Fruit fly (Drosophila melanogaster) whole organism, prepupa: Measurements from ENCODE around the gene CG11586.

ENCODE experiments used
- Blimp-1 ChIP-seq: fragments of 200-800 bp; sonication (Bioruptor generic); optimal IDR thresholded peaks from 3 replicates; lab custom pipeline; 2017; ENCODE audit warnings: missing biosample characterization, missing genetic modification characterization, mild to moderate bottlenecking, moderate library complexity, missing genetic modification reagents
- CG10631 ChIP-seq: fragments of 200-800 bp; sonication (Bioruptor generic); optimal IDR thresholded peaks from 2 replicates; lab custom pipeline; 2016; ENCODE audit warnings: missing biosample characterization, missing genetic modification characterization
- CG10669 ChIP-seq: fragments of 200-800 bp; sonication (Bioruptor generic); optimal IDR thresholded peaks from 3 replicates; lab custom pipeline; 2018; ENCODE audit warnings: missing biosample characterization, mild to moderate bottlenecking, missing genetic modification characterization, moderate library complexity
- CG11294 ChIP-seq: fragments of 200-800 bp; sonication (Bioruptor generic); IDR thresholded peaks from 2 replicates; pipeline ENCODE4 v1.3.6; 2022; ENCODE audit warnings: missing biosample characterization, missing genetic modification characterization
- CG11762 ChIP-seq: fragments of 200-800 bp; sonication (Bioruptor generic); optimal IDR thresholded peaks from 3 replicates; lab custom pipeline; 2016; ENCODE audit warnings: missing biosample characterization, missing genetic modification characterization; ENCODE audit not compliant: insufficient read depth
- CG11902 ChIP-seq: fragments of 200-800 bp; sonication (Bioruptor generic); optimal IDR thresholded peaks from 3 replicates; lab custom pipeline; 2016; ENCODE audit warnings: missing biosample characterization, missing genetic modification characterization
- CG15336 ChIP-seq: fragments of 200-800 bp; sonication (Bioruptor generic); IDR thresholded peaks from 2 replicates; pipeline ENCODE4 v1.3.6; 2022; ENCODE audit warnings: missing biosample characterization, missing genetic modification characterization
- CG1621 ChIP-seq: fragments of 200-800 bp; sonication (Bioruptor generic); optimal IDR thresholded peaks from 3 replicates; lab custom pipeline; 2018; ENCODE audit warnings: missing biosample characterization, mild to moderate bottlenecking, missing genetic modification characterization
- CG16779 ChIP-seq: fragments of 200-800 bp; sonication (Bioruptor generic); optimal IDR thresholded peaks from 3 replicates; lab custom pipeline; 2017; ENCODE audit warnings: missing biosample characterization, mild to moderate bottlenecking, missing genetic modification characterization
- CG3032 ChIP-seq: fragments of 200-800 bp; optimal IDR thresholded peaks from 2 replicates; lab custom pipeline; 2019; ENCODE audit warnings: missing biosample characterization, mild to moderate bottlenecking, missing genetic modification characterization, moderate library complexity
- CG32006 ChIP-seq: fragments of 200-800 bp; sonication (Bioruptor generic); optimal IDR thresholded peaks from 3 replicates; lab custom pipeline; 2017; ENCODE audit warnings: missing biosample characterization, mild to moderate bottlenecking, missing genetic modification characterization
- CG34406 ChIP-seq: fragments of 200-800 bp; sonication (Bioruptor generic); optimal IDR thresholded peaks from 3 replicates; lab custom pipeline; 2016; ENCODE audit warnings: missing biosample characterization, missing genetic modification characterization
- CG4318 ChIP-seq: fragments of 200-800 bp; sonication (Bioruptor generic); optimal IDR thresholded peaks from 3 replicates; lab custom pipeline; 2017; ENCODE audit warnings: missing biosample characterization, mild to moderate bottlenecking, missing genetic modification characterization
- CG6163 ChIP-seq: fragments of 200-800 bp; sonication (Bioruptor generic); IDR thresholded peaks from 3 replicates; pipeline ENCODE4 v1.3.6; 2022; ENCODE audit warnings: missing biosample characterization, missing genetic modification characterization
- CG6276 ChIP-seq: fragments of 200-800 bp; sonication (Bioruptor generic); optimal IDR thresholded peaks from 2 replicates; lab custom pipeline; 2017; ENCODE audit warnings: missing biosample characterization, mild to moderate bottlenecking, missing genetic modification characterization
- CG6792 ChIP-seq: fragments of 200-800 bp; sonication (Bioruptor generic); optimal IDR thresholded peaks from 3 replicates; lab custom pipeline; 2016; ENCODE audit warnings: missing biosample characterization, missing genetic modification characterization
- CG6808 ChIP-seq: fragments of 200-800 bp; sonication (Bioruptor generic); optimal IDR thresholded peaks from 3 replicates; lab custom pipeline; 2017; ENCODE audit warnings: missing biosample characterization, missing genetic modification characterization, mild to moderate bottlenecking, moderate library complexity, missing genetic modification reagents
- CG7368 ChIP-seq: fragments of 200-800 bp; sonication (Bioruptor generic); optimal IDR thresholded peaks from 3 replicates; lab custom pipeline; 2016; ENCODE audit warnings: missing biosample characterization, missing genetic modification characterization
- CG8119 ChIP-seq: fragments of 200-800 bp; sonication (Bioruptor generic); IDR thresholded peaks from 3 replicates; pipeline ENCODE4 v1.3.6; 2022; ENCODE audit warnings: missing biosample characterization, missing genetic modification characterization
- CG8632 ChIP-seq: fragments of 200-800 bp; sonication (Bioruptor generic); optimal IDR thresholded peaks from 3 replicates; lab custom pipeline; 2016; ENCODE audit warnings: missing biosample characterization, missing genetic modification characterization
- CG9139 ChIP-seq: fragments of 200-800 bp; sonication (Bioruptor generic); optimal IDR thresholded peaks from 3 replicates; lab custom pipeline; 2017; ENCODE audit warnings: missing biosample characterization, mild to moderate bottlenecking, missing genetic modification characterization
- Eip75B ChIP-seq: fragments of 200-800 bp; sonication (Bioruptor generic); optimal IDR thresholded peaks from 3 replicates; lab custom pipeline; 2016; ENCODE audit warnings: missing biosample characterization, missing genetic modification characterization
- Eip78C ChIP-seq: fragments of 200-800 bp; sonication (Bioruptor generic); peaks from one replicate; lab custom pipeline; 2016; ENCODE audit warnings: missing biosample characterization, missing genetic modification characterization
- Eip93F ChIP-seq: fragments of 200-800 bp; sonication (Bioruptor generic); optimal IDR thresholded peaks from 2 replicates; lab custom pipeline; 2016; ENCODE audit warnings: missing biosample characterization, mild to moderate bottlenecking, missing genetic modification characterization
- Ets21C ChIP-seq: fragments of 200-800 bp; sonication (Bioruptor generic); optimal IDR thresholded peaks from 3 replicates; lab custom pipeline; 2016; ENCODE audit warnings: missing biosample characterization, missing genetic modification characterization
- Ets96B ChIP-seq: fragments of 200-800 bp; optimal IDR thresholded peaks from 2 replicates; lab custom pipeline; 2019; ENCODE audit warnings: missing biosample characterization, mild to moderate bottlenecking, missing genetic modification characterization, moderate library complexity
- Gug ChIP-seq: fragments of 200-800 bp; sonication (Bioruptor generic); IDR thresholded peaks from 2 replicates; pipeline ENCODE4 v1.3.6; 2022; ENCODE audit warnings: missing biosample characterization, missing genetic modification characterization
- Hr38 ChIP-seq: sonication (Bioruptor generic); optimal IDR thresholded peaks from 2 replicates; lab custom pipeline; 2016; ENCODE audit warnings: missing biosample characterization, missing genetic modification characterization
- Hr39 ChIP-seq: fragments of 200-800 bp; sonication (Bioruptor generic); optimal IDR thresholded peaks from 2 replicates; lab custom pipeline; 2016; ENCODE audit warnings: missing biosample characterization, missing genetic modification characterization
- Lpt ChIP-seq: fragments of 200-800 bp; sonication (Bioruptor generic); optimal IDR thresholded peaks from 3 replicates; lab custom pipeline; 2016; ENCODE audit warnings: missing biosample characterization, missing genetic modification characterization
- Met ChIP-seq: fragments of 200-800 bp; sonication (Bioruptor generic); optimal IDR thresholded peaks from 3 replicates; lab custom pipeline; 2016; ENCODE audit warnings: missing biosample characterization, missing genetic modification characterization
- OdsH ChIP-seq: fragments of 200-800 bp; sonication (Bioruptor generic); optimal IDR thresholded peaks from 3 replicates; lab custom pipeline; 2016; ENCODE audit warnings: missing biosample characterization, missing genetic modification characterization
- Smox ChIP-seq: fragments of 200-800 bp; sonication (Bioruptor generic); optimal IDR thresholded peaks from 3 replicates; lab custom pipeline; 2016; ENCODE audit warnings: missing biosample characterization, missing genetic modification characterization
- Sox102F ChIP-seq: fragments of 200-800 bp; sonication (Bioruptor generic); optimal IDR thresholded peaks from 2 replicates; lab custom pipeline; 2016; ENCODE audit warnings: missing biosample characterization, mild to moderate bottlenecking, missing genetic modification characterization
- Sox14 ChIP-seq: fragments of 200-800 bp; sonication (Bioruptor generic); optimal IDR thresholded peaks from 3 replicates; lab custom pipeline; 2016; ENCODE audit warnings: missing biosample characterization, missing genetic modification characterization
- Sox15 ChIP-seq: fragments of 200-800 bp; sonication (Bioruptor generic); optimal IDR thresholded peaks from 3 replicates; lab custom pipeline; 2016; ENCODE audit warnings: missing biosample characterization, missing genetic modification characterization
- achi ChIP-seq: fragments of 200-800 bp; sonication (Bioruptor generic); optimal IDR thresholded peaks from 3 replicates; lab custom pipeline; 2016; ENCODE audit warnings: missing biosample characterization, missing genetic modification characterization
- acj6 ChIP-seq: fragments of 200-800 bp; sonication (Bioruptor generic); optimal IDR thresholded peaks from 3 replicates; lab custom pipeline; 2016; ENCODE audit warnings: missing biosample characterization, missing genetic modification characterization
- cyc ChIP-seq: fragments of 200-800 bp; sonication (Bioruptor generic); optimal IDR thresholded peaks from 3 replicates; lab custom pipeline; 2016; ENCODE audit warnings: missing biosample characterization, missing genetic modification characterization
- dac ChIP-seq: fragments of 200-800 bp; sonication (Bioruptor generic); optimal IDR thresholded peaks from 2 replicates; lab custom pipeline; 2017; ENCODE audit warnings: missing biosample characterization, mild to moderate bottlenecking, missing genetic modification characterization
- dsx ChIP-seq: fragments of 200-800 bp; optimal IDR thresholded peaks from 3 replicates; lab custom pipeline; 2019; ENCODE audit warnings: missing biosample characterization, mild to moderate bottlenecking, missing genetic modification characterization, moderate library complexity; ENCODE audit not compliant: poor library complexity, severe bottlenecking
- eg ChIP-seq: fragments of 200-800 bp; sonication (Bioruptor generic); IDR thresholded peaks from 3 replicates; pipeline ENCODE4 v1.3.6; 2022; ENCODE audit warnings: missing biosample characterization, missing genetic modification characterization
- esn ChIP-seq: fragments of 200-800 bp; sonication (Bioruptor generic); optimal IDR thresholded peaks from 2 replicates; lab custom pipeline; 2016; ENCODE audit warnings: missing biosample characterization, mild to moderate bottlenecking, missing genetic modification characterization, moderate library complexity
- fd59A ChIP-seq: fragments of 200-800 bp; sonication (Bioruptor generic); optimal IDR thresholded peaks from 2 replicates; lab custom pipeline; 2017; ENCODE audit warnings: missing biosample characterization, mild to moderate bottlenecking, missing genetic modification characterization, missing genetic modification reagents
- fd85E ChIP-seq: fragments of 200-800 bp; sonication (Bioruptor generic); optimal IDR thresholded peaks from 3 replicates; lab custom pipeline; 2016; ENCODE audit warnings: missing biosample characterization, missing genetic modification characterization
- fkh ChIP-seq: fragments of 200-800 bp; sonication (Bioruptor generic); optimal IDR thresholded peaks from 3 replicates; lab custom pipeline; 2017; ENCODE audit warnings: missing biosample characterization, mild to moderate bottlenecking, missing genetic modification characterization, moderate library complexity
- lz ChIP-seq: fragments of 200-800 bp; sonication (Bioruptor generic); optimal IDR thresholded peaks from 3 replicates; lab custom pipeline; 2016; ENCODE audit warnings: missing biosample characterization, missing genetic modification characterization
- net ChIP-seq: fragments of 200-800 bp; sonication (Bioruptor generic); optimal IDR thresholded peaks from 3 replicates; lab custom pipeline; 2016; ENCODE audit warnings: missing biosample characterization, missing genetic modification characterization
- pdm3 ChIP-seq: fragments of 200-800 bp; sonication (Bioruptor generic); optimal IDR thresholded peaks from 3 replicates; lab custom pipeline; 2016; ENCODE audit warnings: missing biosample characterization, missing genetic modification characterization
- ss ChIP-seq, 2 experiments: fragments of 200-800 bp; sonication (Bioruptor generic); optimal IDR thresholded peaks; 2 replicates in 1 of 2; 3 replicates in 1 of 2; lab custom pipeline; 2017 to 2018; ENCODE audit warnings: mild to moderate bottlenecking in 2 of 2, missing biosample characterization in 2 of 2, missing genetic modification characterization in 2 of 2, moderate library complexity in 1 of 2
- vri ChIP-seq: fragments of 200-800 bp; sonication (Bioruptor generic); optimal IDR thresholded peaks from 3 replicates; lab custom pipeline; 2016; ENCODE audit warnings: missing biosample characterization, mild to moderate bottlenecking, missing genetic modification characterization

Gene CG11586

DNA sequence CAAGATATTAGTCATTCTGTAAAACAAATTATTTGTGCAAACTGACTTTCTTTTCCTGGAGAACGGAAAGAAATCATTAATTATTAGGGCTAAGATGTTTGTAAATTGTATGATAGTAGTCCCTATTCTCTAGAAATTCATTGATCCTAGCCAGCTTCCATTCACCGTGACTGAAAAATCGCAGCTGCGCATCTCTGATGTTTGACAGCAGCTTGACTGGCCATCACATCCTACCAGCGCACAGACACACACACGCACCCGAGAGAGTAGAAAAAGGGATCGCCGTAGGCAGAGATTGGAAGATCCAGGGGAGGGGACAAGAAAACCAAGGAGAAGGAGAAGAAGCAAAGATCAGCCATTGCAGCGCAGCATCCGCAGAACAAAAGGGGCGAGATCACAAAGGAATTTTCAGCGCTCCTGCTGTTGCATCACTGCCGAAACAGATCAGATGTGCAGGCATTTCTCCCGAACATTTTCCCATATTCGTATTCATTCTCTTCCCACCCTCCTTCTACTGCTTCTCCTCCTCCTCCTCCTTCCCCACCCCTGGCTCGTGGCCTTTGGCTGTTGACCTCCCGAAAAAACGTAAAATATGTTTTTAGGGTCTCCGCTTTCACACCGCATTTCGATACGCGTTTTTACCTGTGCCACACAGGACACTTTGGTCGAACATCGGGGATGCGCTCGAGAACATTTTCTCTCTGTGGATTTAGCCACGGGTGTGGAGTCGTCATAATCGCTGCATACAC lies 9.2 kb downstream of the CG11586 start:
- TF ChIP-seq CG11902 (GFP tag; lab: Kevin White, UChicago) = no peak
- TF ChIP-seq CG7368 (GFP tag; lab: Kevin White, UChicago) = no peak
- peak; percentile 72 for TF ChIP-seq Eip78C (GFP tag; lab: Kevin White, UChicago)
- TF ChIP-seq CG6792 = peak; percentile 50
- no peak for TF ChIP-seq pdm3
- peak; percentile 53 for TF ChIP-seq Sox14
- TF ChIP-seq ss (GFP tag; optimal IDR thresholded peaks at IDR 0.05; lab: Kevin White, UChicago) = peak in 1 of 2 experiments; percentile 6
- TF ChIP-seq CG4318 (GFP tag; lab: Kevin White, UChicago) = no peak
- no peak for TF ChIP-seq Smox
- no peak for TF ChIP-seq CG3032 (tag; lab: Kevin White, UChicago)
- TF ChIP-seq Sox15 (GFP tag; lab: Kevin White, UChicago) = no peak
- no peak for TF ChIP-seq Hr38 (GFP tag; lab: Kevin White, UChicago)
- peak; percentile 23 for TF ChIP-seq Hr39 (GFP tag; lab: Kevin White, UChicago)
- TF ChIP-seq cyc (GFP tag; lab: Kevin White, UChicago) = no peak
- no peak for TF ChIP-seq CG11294 (GFP tag; lab: Robert Waterston, UW)
- TF ChIP-seq dsx (GFP tag; lab: Kevin White, UChicago) = no peak
- no peak for TF ChIP-seq CG11762 (GFP tag; lab: Kevin White, UChicago)
- peak; percentile 33; the same call in 1 of the 3 replicates for TF ChIP-seq CG6163 (GFP tag; lab: Robert Waterston, UW)
- TF ChIP-seq Eip93F = no peak
- TF ChIP-seq Ets96B (tag; lab: Kevin White, UChicago) = peak; percentile 0
- no peak for TF ChIP-seq CG8119 (GFP tag; lab: Robert Waterston, UW)
- no peak for TF ChIP-seq fkh (GFP tag; lab: Kevin White, UChicago)
- no peak for TF ChIP-seq Eip75B
- TF ChIP-seq vri (GFP tag; lab: Kevin White, UChicago) = peak; percentile 69
- TF ChIP-seq net = peak; percentile 30
- no peak for TF ChIP-seq Met (GFP tag; lab: Kevin White, UChicago)
- TF ChIP-seq esn (GFP tag; lab: Kevin White, UChicago) = no peak
- peak; percentile 33 for TF ChIP-seq CG32006 (GFP tag; lab: Kevin White, UChicago)
- no peak for TF ChIP-seq Lpt (GFP tag; lab: Kevin White, UChicago)
- TF ChIP-seq CG16779 = no peak
- peak; percentile 9 for TF ChIP-seq Ets21C (GFP tag; lab: Kevin White, UChicago)
- peak; percentile 25 for TF ChIP-seq fd59A (GFP tag; lab: Kevin White, UChicago)
- TF ChIP-seq achi (GFP tag; lab: Kevin White, UChicago) = no peak
- TF ChIP-seq OdsH = no peak
- no peak for TF ChIP-seq eg (GFP tag; lab: Robert Waterston, UW)
- TF ChIP-seq acj6 (GFP tag; lab: Kevin White, UChicago) = peak; percentile 9
- TF ChIP-seq CG1621 (tag; lab: Kevin White, UChicago) = no peak
- TF ChIP-seq CG10669 (GFP tag; lab: Kevin White, UChicago) = no peak
- TF ChIP-seq Sox102F (GFP tag; lab: Kevin White, UChicago) = no peak
- peak; percentile 30 for TF ChIP-seq CG10631
- no peak for TF ChIP-seq fd85E (GFP tag; lab: Kevin White, UChicago)
- TF ChIP-seq CG15336 = no peak
- TF ChIP-seq CG6808 (GFP tag; lab: Kevin White, UChicago) = no peak
- no peak for TF ChIP-seq CG9139 (GFP tag; lab: Kevin White, UChicago)
- TF ChIP-seq CG6276 (GFP tag; lab: Kevin White, UChicago) = no peak
- no peak for TF ChIP-seq CG34406
- no peak for TF ChIP-seq CG8632 (GFP tag; lab: Kevin White, UChicago)
- TF ChIP-seq dac (GFP tag; lab: Kevin White, UChicago) = no peak
- TF ChIP-seq Gug (GFP tag; lab: Robert Waterston, UW) = no peak
- no peak for TF ChIP-seq Blimp-1
- TF ChIP-seq lz (GFP tag; lab: Kevin White, UChicago) = no peak
